Fruit fly (Drosophila melanogaster) whole organism, embryonic: ENCODE measurements around the gene uncNacbeta.

Experiments used
- Abd-B ChIP-seq: fragments of 200-800 bp; sonication (Bioruptor generic); optimal IDR thresholded peaks from 2 replicates; lab custom pipeline; 2018; ENCODE audit warnings: missing biosample characterization, mild to moderate bottlenecking, missing genetic modification characterization, moderate library complexity
- Antp ChIP-seq: fragments of 200-800 bp; sonication (Bioruptor generic); optimal IDR thresholded peaks from 3 replicates; lab custom pipeline; 2016; ENCODE audit warnings: missing biosample characterization, missing genetic modification characterization
- Atf3 ChIP-seq: fragments of 200-800 bp; sonication (Bioruptor generic); optimal IDR thresholded peaks from 3 replicates; lab custom pipeline; 2016; ENCODE audit warnings: missing biosample characterization, missing genetic modification characterization
- CG10462 ChIP-seq: fragments of 200-800 bp; sonication (Bioruptor generic); optimal IDR thresholded peaks from 2 replicates; lab custom pipeline; 2016; ENCODE audit warnings: missing biosample characterization, missing genetic modification characterization
- CG11723 ChIP-seq: fragments of 200-800 bp; sonication (Bioruptor generic); optimal IDR thresholded peaks from 2 replicates; lab custom pipeline; 2017; ENCODE audit warnings: missing biosample characterization, mild to moderate bottlenecking, missing genetic modification characterization
- CG12299 ChIP-seq: fragments of 200-800 bp; sonication (Bioruptor generic); optimal IDR thresholded peaks from 2 replicates; lab custom pipeline; 2018; ENCODE audit warnings: missing biosample characterization, mild to moderate bottlenecking, missing genetic modification characterization
- CG2202 ChIP-seq: fragments of 200-800 bp; sonication (Bioruptor generic); optimal IDR thresholded peaks from 2 replicates; lab custom pipeline; 2018; ENCODE audit warnings: missing biosample characterization, mild to moderate bottlenecking, missing genetic modification characterization
- CG34422 ChIP-seq: fragments of 200-800 bp; sonication (Bioruptor generic); IDR thresholded peaks from 3 replicates; pipeline ENCODE4 v1.3.6; 2022; ENCODE audit warnings: missing biosample characterization, missing genetic modification characterization
- Scr ChIP-seq: fragments of 200-800 bp; sonication (Bioruptor generic); IDR thresholded peaks from 2 replicates; pipeline ENCODE4 v1.3.6; 2022; ENCODE audit warnings: missing biosample characterization, missing genetic modification characterization; ENCODE audit not compliant: partially characterized antibody
- ken ChIP-seq: fragments of 200-800 bp; sonication (Bioruptor generic); IDR thresholded peaks from 3 replicates; pipeline ENCODE4 v1.3.6; 2022; ENCODE audit warnings: missing biosample characterization, missing genetic modification characterization
- peb ChIP-seq: fragments of 200-800 bp; sonication (Bioruptor generic); IDR thresholded peaks from 2 replicates; pipeline ENCODE4 v1.3.6; 2022; ENCODE audit warnings: missing biosample characterization, missing genetic modification characterization
- shn ChIP-seq: fragments of 200-800 bp; sonication (Bioruptor generic); optimal IDR thresholded peaks from 3 replicates; lab custom pipeline; 2016; ENCODE audit warnings: missing biosample characterization, missing genetic modification characterization

DNA sequence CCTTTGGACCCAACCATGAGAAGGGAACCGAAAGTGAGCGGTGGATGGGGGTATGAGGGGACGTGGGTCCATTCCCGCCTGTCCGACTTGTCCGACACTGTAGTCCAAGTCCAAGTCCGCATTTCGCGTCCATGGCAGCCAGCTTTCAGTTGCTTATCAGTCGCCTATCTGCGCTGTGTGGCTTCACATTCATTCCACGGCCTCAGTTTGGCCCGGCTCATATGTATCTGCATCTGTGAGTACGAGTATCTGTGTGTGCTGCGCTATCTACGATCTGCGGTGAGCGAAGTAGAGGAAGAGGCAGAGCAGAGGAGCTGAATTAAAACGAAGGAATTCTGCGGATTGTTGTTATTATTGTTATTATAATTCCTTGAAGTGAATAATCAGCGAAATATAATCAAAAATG lies 39.1 kb downstream of the uncNacbeta start:
- TF ChIP-seq ken (no peak), CG10462 (GFP tag; lab: Kevin White, UChicago) (no peak), shn (GFP tag; lab: Kevin White, UChicago) (no peak), CG11723 (GFP tag; lab: Kevin White, UChicago) (no peak), peb (no peak), Antp (no peak), Abd-B (no peak), Atf3 (GFP tag; lab: Kevin White, UChicago) (no peak), CG2202 (tag; lab: Kevin White, UChicago) (no peak), CG12299 (tag; lab: Kevin White, UChicago) (no peak), Scr (GFP tag; lab: Robert Waterston, UW) (no peak), CG34422 (GFP tag; lab: Robert Waterston, UW) (no peak)
